Worm (Caenorhabditis elegans) whole organism, L3 larva: ENCODE results near the gene Y57E12B.4.

Source experiments
- ZK546.5 ChIP-seq: sonication (generic microtip); optimal IDR thresholded peaks from 2 replicates; lab custom pipeline; 2017; ENCODE audit warnings: missing biosample characterization, missing genetic modification characterization
- ceh-16 ChIP-seq: sonication (generic microtip); optimal IDR thresholded peaks from 2 replicates; lab custom pipeline; 2017; ENCODE audit warnings: missing biosample characterization, missing genetic modification characterization
- ceh-28 ChIP-seq: fragments of 150-350 bp; optimal IDR thresholded peaks from 2 replicates; lab custom pipeline; 2014; ENCODE audit warnings: missing biosample characterization, missing genetic modification reagents, missing genetic modification characterization
- ceh-82 ChIP-seq: fragments of 150-350 bp; optimal IDR thresholded peaks from 2 replicates; lab custom pipeline; 2014; ENCODE audit warnings: missing biosample characterization, missing genetic modification characterization
- egl-27 ChIP-seq: sonication (generic microtip); optimal IDR thresholded peaks from 4 replicates; lab custom pipeline; 2017; ENCODE audit warnings: missing biosample characterization, missing genetic modification reagents, missing genetic modification characterization
- egl-5 ChIP-seq: fragments of 150-350 bp; optimal IDR thresholded peaks from 2 replicates; lab custom pipeline; 2017; ENCODE audit warnings: missing biosample characterization, missing genetic modification reagents, missing genetic modification characterization, inconsistent platforms
- elt-1 ChIP-seq: fragments of 150-350 bp; optimal IDR thresholded peaks from 2 replicates; lab custom pipeline; 2014; ENCODE audit warnings: missing biosample characterization, missing genetic modification characterization
- elt-2 ChIP-seq: sonication (generic microtip); optimal IDR thresholded peaks from 2 replicates; lab custom pipeline; 2016; ENCODE audit warnings: missing genetic modification reagents, mild to moderate bottlenecking, missing genetic modification characterization, missing compliant biosample characterization
- elt-3 ChIP-seq, 3 experiments: fragments of 150-350 bp in 1 of 3; sonication (generic microtip) in 2 of 3; optimal IDR thresholded peaks; 2 replicates in 2 of 3; 4 replicates in 1 of 3; lab custom pipeline; 2014 to 2017; ENCODE audit warnings: missing biosample characterization in 3 of 3, missing genetic modification characterization in 3 of 3
- eor-1 ChIP-seq, 2 experiments: fragments of 150-350 bp; optimal IDR thresholded peaks; 2 replicates each; lab custom pipeline; 2014 to 2018; ENCODE audit warnings: missing biosample characterization in 2 of 2, missing genetic modification characterization in 2 of 2
- fkh-2 ChIP-seq: fragments of 150-350 bp; optimal IDR thresholded peaks from 2 replicates; lab custom pipeline; 2014; ENCODE audit warnings: missing biosample characterization, missing genetic modification reagents, missing genetic modification characterization
- fos-1 ChIP-seq: fragments of 150-350 bp; optimal IDR thresholded peaks from 2 replicates; lab custom pipeline; 2014; ENCODE audit warnings: missing biosample characterization, missing genetic modification characterization
- hmg-11 ChIP-seq: sonication (generic microtip); optimal IDR thresholded peaks from 2 replicates; lab custom pipeline; 2016; ENCODE audit warnings: missing genetic modification characterization, missing compliant biosample characterization
- jun-1 ChIP-seq: fragments of 150-350 bp; optimal IDR thresholded peaks from 2 replicates; lab custom pipeline; 2014; ENCODE audit warnings: missing biosample characterization, missing genetic modification reagents, missing genetic modification characterization
- lin-15B ChIP-seq: fragments of 150-350 bp; optimal IDR thresholded peaks from 2 replicates; lab custom pipeline; 2014; ENCODE audit warnings: missing biosample characterization, missing genetic modification characterization
- lin-39 ChIP-seq: fragments of 150-350 bp; optimal IDR thresholded peaks from 2 replicates; lab custom pipeline; 2018; ENCODE audit warnings: missing biosample characterization, missing genetic modification reagents, missing genetic modification characterization
- mdl-1 ChIP-seq: fragments of 150-350 bp; optimal IDR thresholded peaks from 2 replicates; lab custom pipeline; 2014; ENCODE audit warnings: missing biosample characterization, missing genetic modification characterization
- mml-1 ChIP-seq: fragments of 150-350 bp; sonication (generic microtip); optimal IDR thresholded peaks from 3 replicates; lab custom pipeline; 2014; ENCODE audit warnings: missing biosample characterization, missing genetic modification characterization
- nfya-1 ChIP-seq: sonication (generic microtip); optimal IDR thresholded peaks from 2 replicates; lab custom pipeline; 2017; ENCODE audit warnings: missing genetic modification characterization, mild to moderate bottlenecking, missing compliant biosample characterization, antibody characterized with exemption, moderate library complexity; ENCODE audit not compliant: insufficient read depth
- nhr-11 ChIP-seq: fragments of 150-350 bp; optimal IDR thresholded peaks from 2 replicates; lab custom pipeline; 2014; ENCODE audit warnings: missing biosample characterization, missing genetic modification characterization
- nhr-12 ChIP-seq: fragments of 150-350 bp; optimal IDR thresholded peaks from 2 replicates; lab custom pipeline; 2014; ENCODE audit warnings: missing biosample characterization, missing genetic modification characterization
- nhr-23 ChIP-seq: fragments of 150-350 bp; optimal IDR thresholded peaks from 2 replicates; lab custom pipeline; 2014; ENCODE audit warnings: missing biosample characterization, missing genetic modification reagents, missing genetic modification characterization
- nhr-237 ChIP-seq: fragments of 150-350 bp; optimal IDR thresholded peaks from 2 replicates; lab custom pipeline; 2014; ENCODE audit warnings: missing biosample characterization, missing genetic modification characterization
- nhr-25 ChIP-seq: sonication (generic microtip); optimal IDR thresholded peaks from 2 replicates; lab custom pipeline; 2017; ENCODE audit warnings: missing biosample characterization, missing genetic modification characterization
- nhr-28 ChIP-seq: fragments of 150-350 bp; optimal IDR thresholded peaks from 2 replicates; lab custom pipeline; 2014; ENCODE audit warnings: missing biosample characterization, missing genetic modification characterization
- nhr-43 ChIP-seq: sonication (generic microtip); optimal IDR thresholded peaks from 2 replicates; lab custom pipeline; 2016; ENCODE audit warnings: mild to moderate bottlenecking, missing genetic modification characterization, missing compliant biosample characterization; ENCODE audit not compliant: poor library complexity, severe bottlenecking
- nhr-67 ChIP-seq: fragments of 150-350 bp; optimal IDR thresholded peaks from 2 replicates; lab custom pipeline; 2014; ENCODE audit warnings: missing biosample characterization, missing genetic modification characterization
- nhr-77 ChIP-seq: fragments of 150-350 bp; optimal IDR thresholded peaks from 2 replicates; lab custom pipeline; 2014; ENCODE audit warnings: missing biosample characterization, missing genetic modification characterization
- pha-4 ChIP-seq: fragments of 150-350 bp; optimal IDR thresholded peaks from 2 replicates; lab custom pipeline; 2014; ENCODE audit warnings: missing biosample characterization, missing genetic modification reagents, missing genetic modification characterization
- sea-2 ChIP-seq: fragments of 150-350 bp; sonication (generic microtip); optimal IDR thresholded peaks from 4 replicates; lab custom pipeline; 2014; ENCODE audit warnings: missing biosample characterization, missing genetic modification reagents, missing genetic modification characterization
- skn-1 ChIP-seq: fragments of 150-350 bp; optimal IDR thresholded peaks from 2 replicates; lab custom pipeline; 2014; ENCODE audit warnings: missing biosample characterization, missing genetic modification characterization
- tbx-2 ChIP-seq: sonication (generic microtip); optimal IDR thresholded peaks from 2 replicates; lab custom pipeline; 2016; ENCODE audit warnings: mild to moderate bottlenecking, missing genetic modification characterization, missing compliant biosample characterization
- unc-39 ChIP-seq: sonication (generic microtip); optimal IDR thresholded peaks from 4 replicates; lab custom pipeline; 2017; ENCODE audit warnings: missing biosample characterization, missing genetic modification characterization
- unc-62 ChIP-seq: fragments of 150-350 bp; sonication (generic microtip); optimal IDR thresholded peaks from 4 replicates; lab custom pipeline; 2014; ENCODE audit warnings: missing biosample characterization, missing genetic modification reagents, missing genetic modification characterization
- ztf-4 ChIP-seq: fragments of 150-350 bp; optimal IDR thresholded peaks from 2 replicates; lab custom pipeline; 2014; ENCODE audit warnings: missing biosample characterization, missing genetic modification characterization

Gene Y57E12B.4

DNA sequence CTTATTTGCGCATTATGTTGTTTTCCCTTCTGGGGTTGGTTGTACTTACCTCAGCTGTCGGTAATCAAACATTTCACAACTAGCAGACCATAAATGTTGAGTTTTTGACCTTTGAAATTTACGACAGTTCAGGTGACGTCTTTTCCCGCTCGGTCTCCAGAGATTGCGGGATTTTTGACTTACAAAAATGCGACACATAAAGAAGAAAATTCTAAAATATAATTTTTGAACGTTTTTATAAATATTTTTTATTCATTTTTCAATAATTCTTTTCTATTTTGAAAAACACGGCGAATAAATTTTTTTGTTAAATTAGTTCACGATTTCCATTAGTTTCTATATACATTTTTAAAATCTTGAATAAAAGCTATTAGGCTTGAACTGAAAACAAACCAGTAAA is 35.5 kb upstream of the Y57E12B.4 start, which contains the start of gene nhr-161:
nhr-161 (minus strand) TSS at position 101 of the 400 bp plus-strand sequence.
- TF ChIP-seq nhr-77 (tag; lab: Kevin White, UChicago) (no peak), nhr-43 (tag; lab: Kevin White, UChicago) (no peak), nhr-67 (tag; lab: Kevin White, UChicago) (no peak), ztf-4 (no peak), elt-3 (tag; optimal IDR thresholded peaks at IDR 0.05; lab: Kevin White, UChicago) (no peak), sea-2 (no peak), ceh-28 (no peak), nhr-28 (no peak), ceh-82 (no peak), mml-1 (tag; lab: Kevin White, UChicago) (no peak), lin-39 (no peak), egl-5 (no peak), ZK546.5 (tag; lab: Kevin White, UChicago) (no peak), fkh-2 (tag; lab: Kevin White, UChicago) (no peak), elt-1 (tag; lab: Kevin White, UChicago) (no peak)

DNA sequence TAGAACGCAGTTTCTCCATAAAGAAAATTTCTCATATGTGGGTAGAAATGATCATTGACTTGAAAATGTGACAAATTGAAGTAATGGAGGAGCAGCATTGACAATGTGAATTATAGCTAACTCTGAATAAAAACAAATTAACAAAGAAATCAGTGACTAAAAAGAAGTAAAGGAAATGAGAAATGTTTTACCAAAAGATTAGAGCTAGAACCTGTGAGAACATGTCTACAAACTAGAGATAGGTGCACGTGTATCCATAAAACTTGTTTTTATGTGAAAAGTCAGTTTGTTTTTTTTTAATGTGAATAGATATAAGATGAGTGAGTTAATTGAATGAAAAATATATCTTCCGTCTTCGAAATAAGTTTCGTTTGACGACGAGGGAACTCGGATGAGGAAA is 31.7 kb upstream of the Y57E12B.4 start, which contains the start of gene sre-12:
sre-12 (minus strand) TSS at position 101 of the 400 bp plus-strand sequence.
- no peak for TF ChIP-seq hmg-11 (tag; lab: Kevin White, UChicago)
- TF ChIP-seq nhr-67 (tag; lab: Kevin White, UChicago): no peak
- TF ChIP-seq elt-2 (tag; lab: Kevin White, UChicago): no peak
- no peak for TF ChIP-seq nhr-11 (tag; lab: Kevin White, UChicago)
- no peak for TF ChIP-seq nhr-237 (tag; lab: Kevin White, UChicago)
- TF ChIP-seq lin-15B (tag; lab: Kevin White, UChicago): no peak
- no peak for TF ChIP-seq nhr-25 (tag; lab: Kevin White, UChicago)
- TF ChIP-seq mml-1 (tag; lab: Kevin White, UChicago): no peak
- no peak for TF ChIP-seq elt-1 (tag; lab: Kevin White, UChicago)
- no peak for TF ChIP-seq unc-62 (GFP tag; lab: Kevin White, UChicago)
- no peak for TF ChIP-seq sea-2
- no peak for TF ChIP-seq nhr-77 (tag; lab: Kevin White, UChicago)
- TF ChIP-seq ceh-28: no peak
- no peak for TF ChIP-seq nfya-1 (tag; lab: Kevin White, UChicago)
- TF ChIP-seq, all 47 proteins: peak for 0

DNA sequence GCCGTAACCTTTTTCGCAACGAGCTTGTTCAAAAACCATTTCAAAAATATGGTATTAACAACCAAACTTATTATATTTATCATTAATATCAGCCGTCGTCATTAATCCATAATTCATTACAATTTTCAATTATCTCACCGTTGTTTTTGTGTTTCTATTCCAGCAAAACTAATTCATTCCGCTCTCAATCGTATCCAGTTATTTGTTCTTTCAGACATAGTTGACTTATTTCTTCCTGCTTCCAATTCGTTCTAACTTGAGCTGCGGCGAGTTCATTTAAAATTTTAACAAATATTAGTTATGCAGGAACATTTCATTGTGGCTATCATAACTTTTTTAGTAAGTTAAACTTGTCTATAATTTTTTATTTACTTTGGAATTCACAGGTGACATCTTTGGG is 28.7 kb upstream of the Y57E12B.4 start, which contains the start of gene srx-16:
srx-16 (plus strand) TSS at position 301 of the 400 bp plus-strand sequence.
- no peak for TF ChIP-seq egl-5
- TF ChIP-seq mdl-1 (tag; lab: Kevin White, UChicago): no peak
- TF ChIP-seq nhr-23 (tag; lab: Kevin White, UChicago): no peak
- no peak for TF ChIP-seq elt-2 (tag; lab: Kevin White, UChicago)
- TF ChIP-seq ceh-16 (tag; lab: Kevin White, UChicago): no peak
- no peak for TF ChIP-seq fkh-2 (tag; lab: Kevin White, UChicago)
- no peak for TF ChIP-seq hmg-11 (tag; lab: Kevin White, UChicago)
- no peak for TF ChIP-seq unc-39 (tag; lab: Kevin White, UChicago)

DNA sequence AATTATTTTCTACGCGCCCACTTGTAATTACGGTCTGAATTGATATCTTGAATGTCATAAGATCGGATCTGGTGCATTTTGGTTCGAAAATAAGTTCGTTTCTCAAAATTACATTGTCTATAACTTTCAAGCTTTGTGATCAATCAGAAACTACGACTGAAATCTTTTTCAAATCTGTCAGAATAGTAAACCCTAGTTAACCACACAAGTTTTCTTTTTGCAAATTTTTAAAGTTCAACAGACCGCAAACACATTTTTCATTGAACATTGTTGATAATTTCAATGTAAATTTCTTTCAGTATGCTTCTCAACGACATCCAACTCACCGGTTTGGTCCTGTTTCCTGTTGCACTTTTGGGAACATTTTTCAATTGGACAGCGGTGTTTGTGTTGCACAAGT is 24.2 kb upstream of the Y57E12B.4 start, which contains the start of gene srx-59:
srx-59 (plus strand) TSS at position 301 of the 400 bp plus-strand sequence.
- TF ChIP-seq nhr-77 (tag; lab: Kevin White, UChicago) (no peak), pha-4 (tag; lab: Kevin White, UChicago) (no peak), tbx-2 (tag; lab: Kevin White, UChicago) (no peak), ZK546.5 (tag; lab: Kevin White, UChicago) (no peak), eor-1 (tag; optimal IDR thresholded peaks at IDR 0.05; lab: Kevin White, UChicago) (no peak), jun-1 (tag; lab: Kevin White, UChicago) (no peak), egl-27 (no peak), ztf-4 (no peak), nfya-1 (tag; lab: Kevin White, UChicago) (no peak), nhr-23 (tag; lab: Kevin White, UChicago) (no peak), lin-15B (tag; lab: Kevin White, UChicago) (no peak), mdl-1 (tag; lab: Kevin White, UChicago) (no peak), nhr-12 (tag; lab: Kevin White, UChicago) (no peak), ceh-28 (no peak), unc-39 (tag; lab: Kevin White, UChicago) (no peak), skn-1 (tag; lab: Kevin White, UChicago) (no peak), lin-39 (no peak), fos-1 (tag; lab: Kevin White, UChicago) (no peak), nhr-28 (no peak), unc-62 (GFP tag; lab: Kevin White, UChicago) (no peak)
